Fruit fly (Drosophila melanogaster) whole organism, embryonic: ENCODE measurements around the gene Jon25Bi.

Source experiments
- Atf3 ChIP-seq: fragments of 200-800 bp; sonication (Bioruptor generic); optimal IDR thresholded peaks from 3 replicates; lab custom pipeline; 2016; ENCODE audit warnings: missing biosample characterization, missing genetic modification characterization
- Bdp1 ChIP-seq: fragments of 200-800 bp; sonication (Bioruptor generic); optimal IDR thresholded peaks from 3 replicates; lab custom pipeline; 2016; ENCODE audit warnings: missing biosample characterization, missing genetic modification characterization
- C15 ChIP-seq: fragments of 200-800 bp; sonication (Bioruptor generic); IDR thresholded peaks from 3 replicates; pipeline ENCODE4 v1.3.6; 2022; ENCODE audit warnings: missing biosample characterization, missing genetic modification characterization
- CG10462 ChIP-seq: fragments of 200-800 bp; sonication (Bioruptor generic); optimal IDR thresholded peaks from 2 replicates; lab custom pipeline; 2016; ENCODE audit warnings: missing biosample characterization, missing genetic modification characterization
- CG10959 ChIP-seq: fragments of 200-800 bp; sonication (Bioruptor generic); IDR thresholded peaks from 2 replicates; pipeline ENCODE4 v1.3.6; 2022; ENCODE audit warnings: missing biosample characterization, missing genetic modification characterization
- CG11247 ChIP-seq: fragments of 200-800 bp; sonication (Bioruptor generic); IDR thresholded peaks from 2 replicates; pipeline ENCODE4 v1.3.6; 2022; ENCODE audit warnings: missing biosample characterization, missing genetic modification characterization
- CG11504 ChIP-seq: fragments of 200-800 bp; sonication (Bioruptor generic); optimal IDR thresholded peaks from 3 replicates; lab custom pipeline; 2019; ENCODE audit warnings: missing biosample characterization, mild to moderate bottlenecking, missing genetic modification characterization, moderate library complexity
- CG12071 ChIP-seq: fragments of 200-800 bp; sonication (Bioruptor generic); optimal IDR thresholded peaks from 3 replicates; lab custom pipeline; 2018; ENCODE audit warnings: missing biosample characterization, mild to moderate bottlenecking, missing genetic modification characterization
- CG13424 ChIP-seq: fragments of 200-800 bp; sonication (Bioruptor generic); optimal IDR thresholded peaks from 2 replicates; lab custom pipeline; 2019; ENCODE audit warnings: missing biosample characterization, mild to moderate bottlenecking, missing genetic modification characterization, moderate library complexity
- CG13894 ChIP-seq: fragments of 200-800 bp; sonication (Bioruptor generic); optimal IDR thresholded peaks from 3 replicates; lab custom pipeline; 2018; ENCODE audit warnings: missing biosample characterization, mild to moderate bottlenecking, missing genetic modification characterization, moderate library complexity
- CG14441 ChIP-seq: fragments of 200-800 bp; sonication (Bioruptor generic); IDR thresholded peaks from 2 replicates; pipeline ENCODE4 v1.3.6; 2022; ENCODE audit warnings: missing biosample characterization, missing genetic modification characterization
- CG14710 ChIP-seq: fragments of 200-800 bp; sonication (Bioruptor generic); optimal IDR thresholded peaks from 3 replicates; lab custom pipeline; 2019; ENCODE audit warnings: missing biosample characterization, mild to moderate bottlenecking, missing genetic modification characterization, moderate library complexity
- CG15514 ChIP-seq: fragments of 200-800 bp; sonication (Bioruptor generic); optimal IDR thresholded peaks from 3 replicates; lab custom pipeline; 2017; ENCODE audit warnings: missing biosample characterization, missing genetic modification characterization, mild to moderate bottlenecking, moderate library complexity, missing genetic modification reagents
- CG1792 ChIP-seq: fragments of 200-800 bp; sonication (Bioruptor generic); optimal IDR thresholded peaks from 2 replicates; lab custom pipeline; 2016; ENCODE audit warnings: missing biosample characterization, missing genetic modification characterization
- CG18011 ChIP-seq: fragments of 200-800 bp; sonication (Bioruptor generic); optimal IDR thresholded peaks from 2 replicates; lab custom pipeline; 2017; ENCODE audit warnings: missing biosample characterization, missing genetic modification characterization, mild to moderate bottlenecking, moderate library complexity, missing genotype
- CG18476 ChIP-seq: fragments of 200-800 bp; sonication (Bioruptor generic); optimal IDR thresholded peaks from 2 replicates; lab custom pipeline; 2016; ENCODE audit warnings: missing biosample characterization, mild to moderate bottlenecking, missing genetic modification characterization
- CG3065 ChIP-seq: fragments of 200-800 bp; sonication (Bioruptor generic); optimal IDR thresholded peaks from 2 replicates; lab custom pipeline; 2016; ENCODE audit warnings: missing biosample characterization, missing genetic modification characterization
- CG34224 ChIP-seq: fragments of 200-800 bp; sonication (Bioruptor generic); IDR thresholded peaks from 3 replicates; pipeline ENCODE4 v1.3.6; 2022; ENCODE audit warnings: missing biosample characterization, missing genetic modification characterization; ENCODE audit not compliant: partially characterized antibody
- CG6689 ChIP-seq: fragments of 200-800 bp; sonication (Bioruptor generic); IDR thresholded peaks from 2 replicates; pipeline ENCODE4 v1.3.6; 2022; ENCODE audit warnings: missing biosample characterization, missing genetic modification characterization
- CG6791 ChIP-seq: fragments of 200-800 bp; sonication (Bioruptor generic); IDR thresholded peaks from 3 replicates; pipeline ENCODE4 v1.3.6; 2022; ENCODE audit warnings: missing biosample characterization, missing genetic modification characterization; ENCODE audit not compliant: partially characterized antibody
- CG7271 ChIP-seq: fragments of 200-800 bp; sonication (Bioruptor generic); optimal IDR thresholded peaks from 2 replicates; lab custom pipeline; 2018; ENCODE audit warnings: missing biosample characterization, mild to moderate bottlenecking, missing genetic modification characterization, moderate library complexity
- D19B ChIP-seq: fragments of 200-800 bp; sonication (Bioruptor generic); optimal IDR thresholded peaks from 2 replicates; lab custom pipeline; 2017; ENCODE audit warnings: missing biosample characterization, mild to moderate bottlenecking, missing genetic modification characterization
- Dp ChIP-seq: fragments of 200-800 bp; sonication (Bioruptor generic); optimal IDR thresholded peaks from 2 replicates; lab custom pipeline; 2018; ENCODE audit warnings: missing biosample characterization, mild to moderate bottlenecking, missing genetic modification characterization, moderate library complexity
- E2f2 ChIP-seq: fragments of 200-800 bp; sonication (Bioruptor generic); IDR thresholded peaks from 2 replicates; pipeline ENCODE4 v1.3.6; 2022; ENCODE audit warnings: missing biosample characterization, missing genetic modification characterization
- HHEX ChIP-seq: fragments of 200-800 bp; sonication (Bioruptor generic); optimal IDR thresholded peaks from 3 replicates; lab custom pipeline; 2017; ENCODE audit warnings: missing biosample characterization, mild to moderate bottlenecking, missing genetic modification characterization, missing genetic modification reagents
- HLH54F ChIP-seq: fragments of 200-800 bp; sonication (Bioruptor generic); optimal IDR thresholded peaks from 3 replicates; lab custom pipeline; 2016; ENCODE audit warnings: missing biosample characterization, missing genetic modification characterization
- Hmx ChIP-seq: fragments of 200-800 bp; sonication (Bioruptor generic); optimal IDR thresholded peaks from 2 replicates; lab custom pipeline; 2016; ENCODE audit warnings: missing biosample characterization, missing genetic modification characterization
- Lhr ChIP-seq: fragments of 200-800 bp; sonication (Bioruptor generic); optimal IDR thresholded peaks from 3 replicates; lab custom pipeline; 2017; ENCODE audit warnings: mild to moderate bottlenecking, missing biosample characterization, missing genetic modification reagents, missing genetic modification characterization
- Myb ChIP-seq: fragments of 200-800 bp; sonication (Bioruptor generic); optimal IDR thresholded peaks from 2 replicates; lab custom pipeline; 2016; ENCODE audit warnings: missing biosample characterization, missing genetic modification characterization
- Nf-YA ChIP-seq: fragments of 200-800 bp; sonication (Bioruptor generic); IDR thresholded peaks from 2 replicates; pipeline ENCODE4 v1.3.6; 2022; ENCODE audit warnings: missing biosample characterization, missing genetic modification characterization
- Oaz ChIP-seq: fragments of 200-800 bp; sonication (Bioruptor generic); IDR thresholded peaks from 2 replicates; pipeline ENCODE4 v1.3.6; 2022; ENCODE audit warnings: missing biosample characterization, missing genetic modification characterization
- Six4 ChIP-seq: fragments of 200-800 bp; sonication (Bioruptor generic); optimal IDR thresholded peaks from 2 replicates; lab custom pipeline; 2016; ENCODE audit warnings: missing biosample characterization, missing genetic modification characterization
- YL-1 ChIP-seq: fragments of 200-800 bp; sonication (Bioruptor generic); optimal IDR thresholded peaks from 3 replicates; lab custom pipeline; 2017; ENCODE audit warnings: missing biosample characterization, mild to moderate bottlenecking, missing genetic modification characterization
- bsh ChIP-seq, 2 experiments: fragments of 200-800 bp; sonication (Bioruptor generic); optimal IDR thresholded peaks; 2 replicates each; lab custom pipeline; 2017 to 2018; ENCODE audit warnings: mild to moderate bottlenecking in 2 of 2, missing biosample characterization in 2 of 2, missing genetic modification characterization in 2 of 2, moderate library complexity in 1 of 2
- disco-r ChIP-seq: fragments of 200-800 bp; sonication (Bioruptor generic); optimal IDR thresholded peaks from 2 replicates; lab custom pipeline; 2016; ENCODE audit warnings: missing biosample characterization, missing genetic modification characterization
- dm ChIP-seq: fragments of 200-800 bp; sonication (Bioruptor generic); optimal IDR thresholded peaks from 3 replicates; lab custom pipeline; 2016; ENCODE audit warnings: missing biosample characterization, missing genetic modification characterization
- ftz-f1 ChIP-seq: fragments of 200-800 bp; sonication (Bioruptor generic); optimal IDR thresholded peaks from 2 replicates; lab custom pipeline; 2016; ENCODE audit warnings: missing biosample characterization, missing genetic modification characterization
- gfzf ChIP-seq: fragments of 200-800 bp; sonication (Bioruptor generic); optimal IDR thresholded peaks from 2 replicates; lab custom pipeline; 2016; ENCODE audit warnings: missing biosample characterization, mild to moderate bottlenecking, missing genetic modification characterization, moderate library complexity
- hkb ChIP-seq, 2 experiments: fragments of 200-800 bp in 1 of 2; fragments of >200 bp in 1 of 2; sonication (Bioruptor generic) in 1 of 2; IDR thresholded peaks in 1 of 2; optimal IDR thresholded peaks in 1 of 2; 2 replicates each; pipeline versions ENCODE4 v1.3.6 to Lab custom; 2017 to 2022; ENCODE audit warnings: missing biosample characterization in 1 of 2, missing genetic modification characterization in 1 of 2
- kni ChIP-seq: fragments of 200-800 bp; sonication (Bioruptor generic); optimal IDR thresholded peaks from 3 replicates; lab custom pipeline; 2017; ENCODE audit warnings: mild to moderate bottlenecking, missing biosample characterization, missing genetic modification reagents, missing genetic modification characterization
- nmo ChIP-seq: fragments of 200-800 bp; sonication (Bioruptor generic); optimal IDR thresholded peaks from 2 replicates; lab custom pipeline; 2018; ENCODE audit warnings: missing biosample characterization, mild to moderate bottlenecking, missing genetic modification characterization, moderate library complexity
- oc ChIP-seq: fragments of 200-800 bp; sonication (Bioruptor generic); optimal IDR thresholded peaks from 2 replicates; lab custom pipeline; 2018; ENCODE audit warnings: missing biosample characterization, mild to moderate bottlenecking, missing genetic modification characterization, moderate library complexity
- pb ChIP-seq: fragments of 200-800 bp; sonication (Bioruptor generic); optimal IDR thresholded peaks from 3 replicates; lab custom pipeline; 2016; ENCODE audit warnings: missing biosample characterization, missing genetic modification characterization
- pfk ChIP-seq: fragments of 200-800 bp; sonication (Bioruptor generic); optimal IDR thresholded peaks from 2 replicates; lab custom pipeline; 2018; ENCODE audit warnings: missing biosample characterization, mild to moderate bottlenecking, missing genetic modification characterization, moderate library complexity
- slou ChIP-seq: fragments of 200-800 bp; sonication (Bioruptor generic); optimal IDR thresholded peaks from 3 replicates; lab custom pipeline; 2016; ENCODE audit warnings: missing biosample characterization, missing genetic modification characterization
- sr ChIP-seq: fragments of 200-800 bp; sonication (Bioruptor generic); IDR thresholded peaks from 3 replicates; pipeline ENCODE4 v1.3.6; 2022; ENCODE audit warnings: missing biosample characterization, missing genetic modification characterization
- trem ChIP-seq: fragments of 200-800 bp; optimal IDR thresholded peaks from 3 replicates; lab custom pipeline; 2019; ENCODE audit warnings: missing biosample characterization, mild to moderate bottlenecking, missing genetic modification characterization, moderate library complexity
- twi ChIP-seq: fragments of 200-800 bp; optimal IDR thresholded peaks from 2 replicates; lab custom pipeline; 2019; ENCODE audit warnings: missing biosample characterization, mild to moderate bottlenecking, missing genetic modification characterization, moderate library complexity
- vvl ChIP-seq: fragments of 200-800 bp; sonication (Bioruptor generic); IDR thresholded peaks from 2 replicates; pipeline ENCODE4 v1.3.6; 2022; ENCODE audit warnings: missing biosample characterization, missing genetic modification characterization

Jon25Bi gene

dm6 chr2L:5000287-5000871 lies 45.4 kb upstream of the Jon25Bi start (continued):
- TF ChIP-seq D19B (GFP tag; lab: Kevin White, UChicago), result peak; percentile 55
- no peak for TF ChIP-seq dm (GFP tag; lab: Kevin White, UChicago)
- TF ChIP-seq sr, result peak; percentile 41; the same call in 2 of the 3 replicates
- TF ChIP-seq E2f2 (GFP tag; lab: Robert Waterston, UW), result peak; percentile 63
- peak; percentile 69 for TF ChIP-seq CG10462
- TF ChIP-seq CG14441 (GFP tag; lab: Robert Waterston, UW), result peak; percentile 80
- peak; percentile 69 for TF ChIP-seq disco-r
- TF ChIP-seq Atf3 (GFP tag; lab: Kevin White, UChicago), result peak; percentile 44
- peak; percentile 71 for TF ChIP-seq Six4
- TF ChIP-seq oc, result peak; percentile 42
- peak; percentile 44 for TF ChIP-seq slou (GFP tag; lab: Kevin White, UChicago)
- TF ChIP-seq Bdp1, result peak; percentile 48
- TF ChIP-seq CG6689, result peak; percentile 78
- no peak for TF ChIP-seq hkb (optimal IDR thresholded peaks at IDR 0.05; lab: Kevin White, UChicago)
- TF ChIP-seq hkb (GFP tag; IDR thresholded peaks at IDR 0.05; lab: Robert Waterston, UW), result peak; percentile 85
- peak; percentile 78 for TF ChIP-seq kni (GFP tag; lab: Kevin White, UChicago)
- TF ChIP-seq CG15514 (GFP tag; lab: Kevin White, UChicago), result peak; percentile 67
- TF ChIP-seq twi (tag; lab: Kevin White, UChicago), result peak; percentile 89
- TF ChIP-seq CG13424, result peak; percentile 92
- peak; percentile 75 to 83 for TF ChIP-seq bsh (GFP tag; optimal IDR thresholded peaks at IDR 0.05; lab: Kevin White, UChicago)
- TF ChIP-seq pfk (GFP tag; lab: Kevin White, UChicago), result peak; percentile 32
- no peak for TF ChIP-seq CG34224 (GFP tag; lab: Robert Waterston, UW)
- no peak for TF ChIP-seq Dp (GFP tag; lab: Kevin White, UChicago)
- no peak for TF ChIP-seq C15 (GFP tag; lab: Robert Waterston, UW)
- TF ChIP-seq YL-1 (GFP tag; lab: Kevin White, UChicago), result peak; percentile 51
- peak; percentile 26; the same call in 1 of the 3 replicates for TF ChIP-seq CG6791 (GFP tag; lab: Robert Waterston, UW)
- peak; percentile 54 for TF ChIP-seq Myb
- peak; percentile 88 for TF ChIP-seq vvl (GFP tag; lab: Robert Waterston, UW)
- peak; percentile 79 for TF ChIP-seq trem
- peak; percentile 86 for TF ChIP-seq nmo
- peak; percentile 58 for TF ChIP-seq CG7271
- peak; percentile 87 for TF ChIP-seq CG14710 (tag; lab: Kevin White, UChicago)
- TF ChIP-seq CG18011 (GFP tag; lab: Kevin White, UChicago), result peak; percentile 45
- no peak for TF ChIP-seq ftz-f1
- peak; percentile 70 for TF ChIP-seq CG10959
- peak; percentile 56 for TF ChIP-seq HLH54F (GFP tag; lab: Kevin White, UChicago)
- TF ChIP-seq CG11504 (tag; lab: Kevin White, UChicago), result peak; percentile 84
- peak; percentile 53; the same call in 1 of the 2 replicates for TF ChIP-seq Nf-YA (GFP tag; lab: Robert Waterston, UW)
- TF ChIP-seq Oaz (GFP tag; lab: Robert Waterston, UW), result peak; percentile 58
- peak; percentile 85 for TF ChIP-seq HHEX (GFP tag; lab: Kevin White, UChicago)
- peak; percentile 59 for TF ChIP-seq CG11247 (GFP tag; lab: Robert Waterston, UW)
- no peak for TF ChIP-seq gfzf (GFP tag; lab: Kevin White, UChicago)
- peak; percentile 45 for TF ChIP-seq CG3065 (GFP tag; lab: Kevin White, UChicago)
- peak; percentile 57 for TF ChIP-seq pb (GFP tag; lab: Kevin White, UChicago)
- TF ChIP-seq Hmx (GFP tag; lab: Kevin White, UChicago), result peak; percentile 69
- TF ChIP-seq CG13894 (tag; lab: Kevin White, UChicago), result peak; percentile 67
- TF ChIP-seq CG1792 (GFP tag; lab: Kevin White, UChicago), result peak; percentile 9
- peak; percentile 59 for TF ChIP-seq CG12071 (GFP tag; lab: Kevin White, UChicago)
- peak; percentile 78 for TF ChIP-seq CG18476 (GFP tag; lab: Kevin White, UChicago)
- peak; percentile 40 for TF ChIP-seq Lhr (GFP tag; lab: Kevin White, UChicago)
